Worm (Caenorhabditis elegans) whole organism, young adult: Measurements from ENCODE around the gene D1005.4.

Experiments
- B0019.2 ChIP-seq: fragments of 200-800 bp; sonication (Bioruptor generic); conservative IDR thresholded peaks from 2 replicates; pipeline ENCODE4 v1.3.6; 2022; ENCODE audit warnings: missing genetic modification reagents, missing genetic modification characterization, missing compliant biosample characterization
- K11D2.4 ChIP-seq: fragments of 200-800 bp; sonication (Bioruptor generic); IDR thresholded peaks from 2 replicates; pipeline ENCODE4 v1.3.6; 2022; ENCODE audit warnings: missing genetic modification reagents, missing genetic modification characterization, missing compliant biosample characterization
- Y53G8AR.9 ChIP-seq: fragments of 200-800 bp; sonication (Bioruptor generic); conservative IDR thresholded peaks from 2 replicates; pipeline ENCODE4 v1.3.6; 2022; ENCODE audit warnings: missing genetic modification reagents, missing genetic modification characterization, missing compliant biosample characterization
- Y56A3A.18 ChIP-seq: fragments of 200-800 bp; sonication (Bioruptor generic); IDR thresholded peaks from 2 replicates; pipeline ENCODE4 v1.3.6; 2022; ENCODE audit warnings: missing genetic modification reagents, missing genetic modification characterization, missing compliant biosample characterization
- akir-1 ChIP-seq: fragments of 200-800 bp; sonication (Bioruptor generic); optimal IDR thresholded peaks from 2 replicates; lab custom pipeline; 2018; ENCODE audit warnings: mild to moderate bottlenecking, missing genetic modification characterization, moderate library complexity, missing compliant biosample characterization
- aptf-3 ChIP-seq: fragments of 200-800 bp; sonication (Bioruptor generic); IDR thresholded peaks from 2 replicates; pipeline ENCODE4 v1.3.6; 2022; ENCODE audit warnings: missing genetic modification characterization, missing compliant biosample characterization
- atf-7 ChIP-seq: sonication (generic microtip); optimal IDR thresholded peaks from 2 replicates; lab custom pipeline; 2017; ENCODE audit warnings: mild to moderate bottlenecking, missing genetic modification characterization, missing compliant biosample characterization
- attf-6 ChIP-seq: fragments of 200-800 bp; sonication (Bioruptor generic); IDR thresholded peaks from 2 replicates; pipeline ENCODE4 v1.3.6; 2022; ENCODE audit warnings: missing genetic modification reagents, missing genetic modification characterization, missing compliant biosample characterization
- ceh-100 ChIP-seq: fragments of 200-800 bp; sonication (Bioruptor generic); IDR thresholded peaks from 2 replicates; pipeline ENCODE4 v1.3.6; 2022; ENCODE audit warnings: missing genetic modification reagents, missing genetic modification characterization, missing compliant biosample characterization
- ceh-27 ChIP-seq: fragments of 200-800 bp; sonication (Bioruptor generic); optimal IDR thresholded peaks from 2 replicates; lab custom pipeline; 2018; ENCODE audit warnings: mild to moderate bottlenecking, missing genetic modification characterization, moderate library complexity, missing compliant biosample characterization
- ceh-58 ChIP-seq: fragments of 200-800 bp; sonication (Bioruptor generic); IDR thresholded peaks from 2 replicates; pipeline ENCODE4 v1.3.6; 2022; ENCODE audit warnings: missing genetic modification characterization, missing compliant biosample characterization
- die-1 ChIP-seq: sonication (generic microtip); optimal IDR thresholded peaks from 2 replicates; lab custom pipeline; 2016; ENCODE audit warnings: missing genotype, mild to moderate bottlenecking, missing genetic modification characterization, missing compliant biosample characterization
- efl-1 ChIP-seq: fragments of 150-350 bp; optimal IDR thresholded peaks from 2 replicates; lab custom pipeline; 2014; ENCODE audit warnings: missing biosample characterization, missing genetic modification reagents, missing genetic modification characterization
- egl-44 ChIP-seq: fragments of 200-800 bp; sonication (Bioruptor generic); IDR thresholded peaks from 2 replicates; pipeline ENCODE4 v1.3.6; 2022; ENCODE audit warnings: missing genetic modification reagents, missing genetic modification characterization, missing compliant biosample characterization
- ekl-4 ChIP-seq: fragments of 200-800 bp; sonication (Bioruptor generic); IDR thresholded peaks from 2 replicates; pipeline ENCODE4 v1.3.6; 2022; ENCODE audit warnings: missing genetic modification reagents, missing genetic modification characterization, missing compliant biosample characterization
- ets-4 ChIP-seq: fragments of 200-800 bp; sonication (Bioruptor generic); optimal IDR thresholded peaks from 2 replicates; lab custom pipeline; 2018; ENCODE audit warnings: mild to moderate bottlenecking, missing genetic modification characterization, missing compliant biosample characterization
- let-526 ChIP-seq: fragments of 200-800 bp; sonication (Bioruptor generic); IDR thresholded peaks from 2 replicates; pipeline ENCODE4 v1.3.6; 2022; ENCODE audit warnings: missing genetic modification reagents, missing genetic modification characterization, missing compliant biosample characterization
- let-607 ChIP-seq, 2 experiments: fragments of 200-800 bp in 1 of 2; sonication (Bioruptor generic) in 1 of 2; sonication (generic microtip) in 1 of 2; optimal IDR thresholded peaks; 2 replicates each; lab custom pipeline; 2016 to 2018; ENCODE audit warnings: mild to moderate bottlenecking in 2 of 2, missing compliant biosample characterization in 2 of 2, missing genetic modification characterization in 2 of 2, moderate library complexity in 2 of 2, missing genotype in 1 of 2
- lin-26 ChIP-seq: fragments of 200-800 bp; sonication (Bioruptor generic); IDR thresholded peaks from 2 replicates; pipeline ENCODE4 v1.3.6; 2022; ENCODE audit warnings: missing genetic modification reagents, missing genetic modification characterization, missing compliant biosample characterization
- lin-35 ChIP-seq, 3 experiments: fragments of 150-350 bp in 2 of 3; sonication (generic microtip) in 1 of 3; optimal IDR thresholded peaks; 2 replicates each; lab custom pipeline; 2014 to 2018; ENCODE audit warnings: missing biosample characterization in 3 of 3, missing genetic modification characterization in 3 of 3, missing genetic modification reagents in 3 of 3
- lir-1 ChIP-seq: fragments of 200-800 bp; sonication (Bioruptor generic); conservative IDR thresholded peaks from 2 replicates; pipeline ENCODE4 v1.3.6; 2022; ENCODE audit warnings: missing genetic modification reagents, missing genetic modification characterization, missing compliant biosample characterization
- lsy-27 ChIP-seq: sonication (generic microtip); optimal IDR thresholded peaks from 2 replicates; lab custom pipeline; 2017; ENCODE audit warnings: missing genetic modification characterization, mild to moderate bottlenecking, missing compliant biosample characterization, antibody characterized with exemption, missing genotype, borderline replicate concordance; ENCODE audit not compliant: insufficient read depth
- mcd-1 ChIP-seq: fragments of 200-800 bp; sonication (Bioruptor generic); IDR thresholded peaks from 2 replicates; pipeline ENCODE4 v1.3.6; 2022; ENCODE audit warnings: missing genetic modification reagents, missing genetic modification characterization, missing compliant biosample characterization
- mes-4 ChIP-seq: sonication (generic microtip); optimal IDR thresholded peaks from 2 replicates; lab custom pipeline; 2016; ENCODE audit warnings: missing genotype, missing genetic modification characterization, missing compliant biosample characterization
- mxl-1 ChIP-seq: sonication (generic microtip); optimal IDR thresholded peaks from 2 replicates; lab custom pipeline; 2016; ENCODE audit warnings: missing genetic modification characterization, missing compliant biosample characterization
- nfyb-1 ChIP-seq: fragments of 200-800 bp; sonication (Bioruptor generic); IDR thresholded peaks from 2 replicates; pipeline ENCODE4 v1.3.6; 2022; ENCODE audit warnings: missing genetic modification reagents, missing genetic modification characterization, missing compliant biosample characterization
- nhr-179 ChIP-seq: sonication (generic microtip); optimal IDR thresholded peaks from 2 replicates; lab custom pipeline; 2016; ENCODE audit warnings: mild to moderate bottlenecking, missing genetic modification characterization, missing compliant biosample characterization
- nhr-27 ChIP-seq: fragments of 200-800 bp; sonication (Bioruptor generic); optimal IDR thresholded peaks from 2 replicates; lab custom pipeline; 2018; ENCODE audit warnings: mild to moderate bottlenecking, missing genetic modification characterization, moderate library complexity, missing compliant biosample characterization
- repo-1 ChIP-seq: sonication (generic microtip); optimal IDR thresholded peaks from 2 replicates; lab custom pipeline; 2017; ENCODE audit warnings: mild to moderate bottlenecking, missing genetic modification characterization, missing compliant biosample characterization
- sea-2 ChIP-seq: fragments of 200-800 bp; sonication (Bioruptor generic); IDR thresholded peaks from 2 replicates; pipeline ENCODE4 v1.3.6; 2022; ENCODE audit warnings: missing genetic modification characterization, missing compliant biosample characterization
- snpc-1.3 ChIP-seq: sonication (generic microtip); optimal IDR thresholded peaks from 2 replicates; lab custom pipeline; 2017; ENCODE audit warnings: missing genetic modification characterization, mild to moderate bottlenecking, missing compliant biosample characterization, antibody characterized with exemption, moderate library complexity, missing genotype, missing genetic modification reagents; ENCODE audit not compliant: insufficient read depth
- tlf-1 ChIP-seq: fragments of 200-800 bp; sonication (Bioruptor generic); optimal IDR thresholded peaks from 2 replicates; lab custom pipeline; 2018; ENCODE audit warnings: mild to moderate bottlenecking, missing genetic modification characterization, missing compliant biosample characterization
- ztf-18 ChIP-seq: sonication (generic microtip); optimal IDR thresholded peaks from 2 replicates; lab custom pipeline; 2016; ENCODE audit warnings: missing genotype, mild to moderate bottlenecking, missing genetic modification characterization, missing compliant biosample characterization
- ztf-28 ChIP-seq: fragments of 200-800 bp; sonication (Bioruptor generic); IDR thresholded peaks from 2 replicates; pipeline ENCODE4 v1.3.6; 2022; ENCODE audit warnings: missing genetic modification reagents, missing genetic modification characterization, missing compliant biosample characterization
- ztf-3 ChIP-seq: fragments of 200-800 bp; sonication (Bioruptor generic); optimal IDR thresholded peaks from 2 replicates; lab custom pipeline; 2018; ENCODE audit warnings: mild to moderate bottlenecking, missing genetic modification characterization, missing compliant biosample characterization
- ztf-6 ChIP-seq: fragments of 200-800 bp; sonication (Bioruptor generic); IDR thresholded peaks from 2 replicates; pipeline ENCODE4 v1.3.6; 2022; ENCODE audit warnings: missing genetic modification reagents, missing genetic modification characterization, missing compliant biosample characterization

The D1005.4 gene

ce11 chrX:1453770-1454169 is 31.8 kb downstream of the D1005.4 start, which contains the start of gene cebp-1:
TSS of gene cebp-1 (minus strand) at chrX:1453868.
- TF ChIP-seq atf-7 (tag; lab: Kevin White, UChicago) = peak; percentile 95
- TF ChIP-seq snpc-1.3 (tag; lab: Kevin White, UChicago) = no peak
- TF ChIP-seq mcd-1 (GFP tag; lab: Robert Waterston, UW) = no peak
- no peak for TF ChIP-seq ztf-28 (GFP tag; lab: Robert Waterston, UW)
- no peak for TF ChIP-seq lsy-27

DNA sequence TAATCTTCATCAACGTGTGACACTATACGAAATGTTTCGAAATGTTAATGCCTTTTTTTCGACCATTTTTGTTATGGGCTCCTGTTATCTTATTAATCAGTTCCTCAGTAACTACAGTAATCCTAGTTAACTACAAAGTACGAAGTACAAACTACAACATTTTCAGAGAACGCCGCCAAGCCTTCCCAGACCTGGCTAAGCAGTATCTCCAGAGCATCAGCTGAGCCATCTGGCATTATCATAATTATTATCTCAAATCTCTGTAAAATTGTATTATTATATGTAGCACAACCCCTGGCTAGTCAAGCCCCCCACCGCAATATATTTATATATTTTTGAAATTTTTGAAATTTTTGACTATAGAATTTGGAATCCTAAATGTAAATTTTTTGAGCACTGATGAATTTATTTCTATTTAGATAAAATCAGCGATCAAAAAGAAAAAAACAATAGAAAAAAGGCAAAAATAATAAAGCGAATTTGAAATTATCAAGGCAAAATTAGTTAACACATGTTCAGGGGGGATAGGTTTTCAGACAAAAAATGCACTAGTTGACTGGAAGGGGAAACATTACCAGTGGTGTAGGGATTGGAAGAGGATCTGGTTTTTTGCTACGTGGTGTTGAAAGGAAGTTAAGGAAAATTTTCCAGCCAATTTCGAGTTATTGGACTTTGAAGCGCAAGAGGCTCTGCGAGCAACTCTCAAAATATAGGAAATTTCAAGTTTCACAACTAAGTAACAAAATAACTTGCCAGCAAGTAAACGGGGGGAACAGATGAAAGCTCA is 33.6 kb downstream of the D1005.4 start:
- TF ChIP-seq ceh-27 (GFP tag; lab: Kevin White, UChicago) (no peak), lin-35 (GFP tag; optimal IDR thresholded peaks at IDR 0.05; lab: Kevin White, UChicago) (peak in 1 of 3 experiments; percentile 56), ztf-3 (GFP tag; lab: Kevin White, UChicago) (no peak), ztf-18 (no peak), lin-26 (GFP tag; lab: Robert Waterston, UW) (0 out of 2 replicates have a peak, but pooled peaks have one; percentile 39), aptf-3 (GFP tag; lab: Robert Waterston, UW) (no peak), Y56A3A.18 (GFP tag; lab: Robert Waterston, UW) (no peak), ztf-6 (GFP tag; lab: Robert Waterston, UW) (no peak), nhr-27 (tag; lab: Kevin White, UChicago) (peak; percentile 35), mes-4 (tag; lab: Kevin White, UChicago) (no peak), repo-1 (tag; lab: Kevin White, UChicago) (no peak), egl-44 (GFP tag; lab: Robert Waterston, UW) (no peak), Y53G8AR.9 (GFP tag; lab: Robert Waterston, UW) (0 out of 2 replicates have a peak, but pooled peaks have one; percentile 60), ceh-58 (GFP tag; lab: Robert Waterston, UW) (0 out of 2 replicates have a peak, but pooled peaks have one; percentile 73), attf-6 (no peak), ets-4 (GFP tag; lab: Kevin White, UChicago) (no peak), ceh-100 (GFP tag; lab: Robert Waterston, UW) (no peak; the same call in 1 of the 2 replicates), tlf-1 (GFP tag; lab: Kevin White, UChicago) (no peak), sea-2 (no peak), let-607 (tag; optimal IDR thresholded peaks at IDR 0.05; lab: Kevin White, UChicago) (no peak), ekl-4 (GFP tag; lab: Robert Waterston, UW) (peak; percentile 11; the same call in 1 of the 2 replicates), K11D2.4 (GFP tag; lab: Robert Waterston, UW) (no peak), efl-1 (GFP tag; lab: Kevin White, UChicago) (no peak), lir-1 (GFP tag; lab: Robert Waterston, UW) (no peak), nhr-179 (tag; lab: Kevin White, UChicago) (no peak), B0019.2 (GFP tag; lab: Robert Waterston, UW) (no peak), mxl-1 (no peak), let-526 (GFP tag; lab: Robert Waterston, UW) (no peak), akir-1 (no peak), nfyb-1 (peak; percentile 39; the same call in 1 of the 2 replicates), die-1 (tag; lab: Kevin White, UChicago) (no peak)
- TF ChIP-seq, all 124 proteins: peak for 7
